Fruit fly (Drosophila melanogaster): Measurements from ENCODE around the gene RanBP3.

RanBP3 gene

DNA sequence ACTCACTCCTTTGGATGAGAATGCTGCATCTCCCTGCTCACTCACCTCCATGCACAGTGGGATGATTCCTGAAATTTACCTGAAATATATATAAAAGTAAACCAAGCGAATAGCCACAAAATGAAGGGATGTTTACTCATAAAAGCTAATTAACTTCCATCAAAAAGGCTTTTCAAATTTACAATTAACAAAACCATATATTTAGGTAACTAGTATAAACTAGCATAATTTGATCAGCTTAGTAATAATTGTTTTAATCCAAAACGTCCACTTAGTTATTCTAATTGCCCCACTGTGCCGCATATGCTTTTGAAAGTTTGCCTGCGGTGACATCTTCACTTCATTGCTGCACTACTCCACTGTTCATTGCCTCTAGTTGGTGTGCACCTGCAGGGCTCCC, 31.3 kb upstream of the RanBP3 start (continued):
- no peak for TF ChIP-seq BtbVII (GFP tag; optimal IDR thresholded peaks at IDR 0.05)
- TF ChIP-seq CG7372 (GFP tag; IDR thresholded peaks at IDR 0.05): no peak
- peak; percentile 59 for TF ChIP-seq nau (GFP tag; optimal IDR thresholded peaks at IDR 0.05)
- TF ChIP-seq CG32532 (GFP tag; IDR thresholded peaks at IDR 0.05): peak; percentile 45; the same call in 1 of the 2 replicates
- TF ChIP-seq H15 (GFP tag; IDR thresholded peaks at IDR 0.05): peak; percentile 69; the same call in 2 of the 3 replicates
- TF ChIP-seq Bteb2 (GFP tag; optimal IDR thresholded peaks at IDR 0.05): peak; percentile 18
- peak; percentile 61 for TF ChIP-seq CG1603 (tag; optimal IDR thresholded peaks at IDR 0.05)
- peak; percentile 53 for TF ChIP-seq CG10462 (GFP tag; optimal IDR thresholded peaks at IDR 0.05)
- no peak for TF ChIP-seq Hand (GFP tag; optimal IDR thresholded peaks at IDR 0.05)
- 0 out of 2 replicates have a peak, but pooled peaks have one; percentile 16 for TF ChIP-seq CG31224 (GFP tag; IDR thresholded peaks at IDR 0.05)
- TF ChIP-seq CG17361 (GFP tag; IDR thresholded peaks at IDR 0.05): peak; percentile 92
- peak; percentile 17 for TF ChIP-seq MTF-1 (GFP tag; optimal IDR thresholded peaks at IDR 0.05; ENCODE audit: borderline replicate concordance)
- peak; percentile 76 for TF ChIP-seq CG13424 (tag; optimal IDR thresholded peaks at IDR 0.05)
- TF ChIP-seq Awh (GFP tag; IDR thresholded peaks at IDR 0.05): peak; percentile 34; the same call in 1 of the 2 replicates
- TF ChIP-seq D19A (tag; optimal IDR thresholded peaks at IDR 0.05): peak; percentile 76
- no peak for TF ChIP-seq mam (GFP tag; optimal IDR thresholded peaks at IDR 0.05)
- peak; percentile 67 for TF ChIP-seq Six4 (GFP tag; optimal IDR thresholded peaks at IDR 0.05)
- TF ChIP-seq Drgx (GFP tag; IDR thresholded peaks at IDR 0.05): peak; percentile 79
- TF ChIP-seq Trl (optimal IDR thresholded peaks at IDR 0.05): no peak
- peak; percentile 62 for TF ChIP-seq Trl (GFP tag; optimal IDR thresholded peaks at IDR 0.05)
- TF ChIP-seq Stat92E (GFP tag; optimal IDR thresholded peaks at IDR 0.05): no peak
- TF ChIP-seq CG6272 (GFP tag; IDR thresholded peaks at IDR 0.05): 0 out of 2 replicates have a peak, but pooled peaks have one; percentile 33
- TF ChIP-seq CG8359 (GFP tag; optimal IDR thresholded peaks at IDR 0.05; ENCODE audit: borderline replicate concordance): peak; percentile 68
- TF ChIP-seq pan (optimal IDR thresholded peaks at IDR 0.05): no peak
- peak in 1 of 2 experiments; percentile 63 for TF ChIP-seq pan (GFP tag; optimal IDR thresholded peaks at IDR 0.05 in 1 of 2, IDR thresholded peaks at IDR 0.05 in 1 of 2)
- no peak for TF ChIP-seq cas (GFP tag; IDR thresholded peaks at IDR 0.05)
- TF ChIP-seq CG3281 (GFP tag; optimal IDR thresholded peaks at IDR 0.05): peak; percentile 42
- no peak for TF ChIP-seq sima (GFP tag; optimal IDR thresholded peaks at IDR 0.05)
- TF ChIP-seq CG10267 (tag; optimal IDR thresholded peaks at IDR 0.05): peak; percentile 78
- TF ChIP-seq CG17912 (GFP tag; optimal IDR thresholded peaks at IDR 0.05): no peak
- no peak for TF ChIP-seq Mrtf (GFP tag; IDR thresholded peaks at IDR 0.05)
- TF ChIP-seq CG4404 (GFP tag; IDR thresholded peaks at IDR 0.05): peak; percentile 51
- no peak for TF ChIP-seq lov (optimal IDR thresholded peaks at IDR 0.05)
- TF ChIP-seq lov (GFP tag; IDR thresholded peaks at IDR 0.05): no peak
- TF ChIP-seq chm (GFP tag; IDR thresholded peaks at IDR 0.05): peak; percentile 71; the same call in 1 of the 2 replicates
- TF ChIP-seq CG4820 (GFP tag; optimal IDR thresholded peaks at IDR 0.05): peak; percentile 81
- no peak for TF ChIP-seq eve (GFP tag; optimal IDR thresholded peaks at IDR 0.05)
- TF ChIP-seq az2 (GFP tag; optimal IDR thresholded peaks at IDR 0.05): peak; percentile 80
- TF ChIP-seq CG7271 (tag; optimal IDR thresholded peaks at IDR 0.05): peak; percentile 8
- TF ChIP-seq CG13296 (GFP tag; optimal IDR thresholded peaks at IDR 0.05): no peak
- peak; percentile 50; the same call in 1 of the 2 replicates for TF ChIP-seq CG32767 (GFP tag; IDR thresholded peaks at IDR 0.05)
- TF ChIP-seq en (GFP tag; optimal IDR thresholded peaks at IDR 0.05): peak; percentile 17
- TF ChIP-seq CG17829 (tag; optimal IDR thresholded peaks at IDR 0.05): peak; percentile 87
- peak; percentile 76 for TF ChIP-seq Hsf (GFP tag; optimal IDR thresholded peaks at IDR 0.05)
- peak; percentile 88 for TF ChIP-seq CG6254 (GFP tag; optimal IDR thresholded peaks at IDR 0.05)
- 0 out of 3 replicates have a peak, but pooled peaks have one; percentile 20 for TF ChIP-seq knrl (GFP tag; IDR thresholded peaks at IDR 0.05; ENCODE audit: partially characterized antibody)
- TF ChIP-seq amos (GFP tag; IDR thresholded peaks at IDR 0.05; ENCODE audit: partially characterized antibody): no peak
- TF ChIP-seq Ptx1 (GFP tag; IDR thresholded peaks at IDR 0.05): peak; percentile 72
- peak; percentile 84 for TF ChIP-seq oc (tag; optimal IDR thresholded peaks at IDR 0.05)
- peak; percentile 91 for TF ChIP-seq phol (tag; optimal IDR thresholded peaks at IDR 0.05)
- no peak for TF ChIP-seq cg (GFP tag; optimal IDR thresholded peaks at IDR 0.05)
